Worm (Caenorhabditis elegans) whole organism, L4 larva: Measurements from ENCODE around the gene F21D5.5.
A peak's percentile ranks its signal among the peaks of the same experiment; 100 is the strongest.

Experiments used
- D1046.2 ChIP-seq: fragments of 200-800 bp; sonication (Bioruptor generic); IDR thresholded peaks from 2 replicates; pipeline ENCODE4 v1.3.6; 2022; ENCODE audit warnings: missing genetic modification characterization, missing compliant biosample characterization
- F10B5.3 ChIP-seq: sonication (generic microtip); optimal IDR thresholded peaks from 2 replicates; lab custom pipeline; 2016; ENCODE audit warnings: mild to moderate bottlenecking, missing genetic modification characterization, missing compliant biosample characterization
- R02D3.7 ChIP-seq: fragments of 150-350 bp; sonication (generic microtip); optimal IDR thresholded peaks from 3 replicates; lab custom pipeline; 2014; ENCODE audit warnings: missing biosample characterization, missing genetic modification characterization
- T20F7.1 ChIP-seq: fragments of 200-800 bp; sonication (Bioruptor generic); optimal IDR thresholded peaks from 2 replicates; lab custom pipeline; 2018; ENCODE audit warnings: mild to moderate bottlenecking, missing genetic modification characterization, missing compliant biosample characterization
- T26A8.4 ChIP-seq: fragments of 200-800 bp; sonication (Bioruptor generic); IDR thresholded peaks from 2 replicates; pipeline ENCODE4 v1.3.6; 2022; ENCODE audit warnings: missing genetic modification characterization, missing compliant biosample characterization
- Y48G9A.11 ChIP-seq: fragments of 200-800 bp; sonication (Bioruptor generic); IDR thresholded peaks from 2 replicates; pipeline ENCODE4 v1.3.6; 2022; ENCODE audit warnings: missing genetic modification reagents, missing genetic modification characterization, missing compliant biosample characterization
- ZK337.2 ChIP-seq: fragments of 200-800 bp; sonication (Bioruptor generic); IDR thresholded peaks from 2 replicates; pipeline ENCODE4 v1.3.6; 2022; ENCODE audit warnings: missing genetic modification reagents, missing genetic modification characterization, missing compliant biosample characterization
- aha-1 ChIP-seq: fragments of 150-350 bp; peaks from one replicate; lab custom pipeline; 2014; ENCODE audit warnings: missing biosample characterization, missing genetic modification characterization
- arid-1 ChIP-seq: fragments of 200-800 bp; sonication (Bioruptor generic); conservative IDR thresholded peaks from 2 replicates; pipeline ENCODE4 v1.3.6; 2022; ENCODE audit warnings: missing genetic modification reagents, missing genetic modification characterization, missing compliant biosample characterization
- ceh-20 ChIP-seq: fragments of 200-800 bp; sonication (Bioruptor generic); IDR thresholded peaks from 2 replicates; pipeline ENCODE4 v1.3.6; 2022; ENCODE audit warnings: missing genetic modification reagents, missing genetic modification characterization, missing compliant biosample characterization
- ceh-62 ChIP-seq: sonication (generic microtip); optimal IDR thresholded peaks from 2 replicates; lab custom pipeline; 2017; ENCODE audit warnings: missing biosample characterization, missing genetic modification characterization
- cey-2 ChIP-seq: sonication (generic microtip); optimal IDR thresholded peaks from 3 replicates; lab custom pipeline; 2017; ENCODE audit warnings: missing genetic modification characterization, mild to moderate bottlenecking, missing compliant biosample characterization, antibody characterized with exemption, borderline replicate concordance; ENCODE audit not compliant: insufficient read depth
- daf-16 ChIP-seq, 3 experiments: sonication (generic microtip); optimal IDR thresholded peaks; 2 replicates each; lab custom pipeline; 2016 to 2017; ENCODE audit warnings: missing genetic modification characterization in 3 of 3, missing genetic modification reagents in 3 of 3, mild to moderate bottlenecking in 2 of 3, missing compliant biosample characterization in 2 of 3, missing biosample characterization in 1 of 3, moderate library complexity in 1 of 3
- dmd-6 ChIP-seq: fragments of 200-800 bp; sonication (Bioruptor generic); IDR thresholded peaks from 2 replicates; pipeline ENCODE4 v1.3.6; 2022; ENCODE audit warnings: missing genetic modification reagents, missing genetic modification characterization, missing compliant biosample characterization
- dpl-1 ChIP-seq: fragments of 150-350 bp; optimal IDR thresholded peaks from 2 replicates; lab custom pipeline; 2014; ENCODE audit warnings: missing biosample characterization, missing genetic modification reagents, missing genetic modification characterization
- dve-1 ChIP-seq: sonication (generic microtip); optimal IDR thresholded peaks from 2 replicates; lab custom pipeline; 2017; ENCODE audit warnings: antibody characterized with exemption, mild to moderate bottlenecking, missing genetic modification characterization, missing compliant biosample characterization; ENCODE audit not compliant: insufficient read depth
- hif-1 ChIP-seq, 2 experiments: sonication (generic microtip); optimal IDR thresholded peaks; 2 replicates each; lab custom pipeline; 2016 to 2017; ENCODE audit warnings: missing compliant biosample characterization in 2 of 2, missing genetic modification characterization in 2 of 2, missing genetic modification reagents in 2 of 2, missing genotype in 2 of 2, mild to moderate bottlenecking in 1 of 2
- hlh-11 ChIP-seq: fragments of 200-800 bp; sonication (Bioruptor generic); optimal IDR thresholded peaks from 2 replicates; lab custom pipeline; 2018; ENCODE audit warnings: mild to moderate bottlenecking, missing genetic modification characterization, missing compliant biosample characterization
- hlh-30 ChIP-seq: sonication (generic microtip); optimal IDR thresholded peaks from 2 replicates; lab custom pipeline; 2017; ENCODE audit warnings: antibody characterized with exemption, mild to moderate bottlenecking, missing genetic modification characterization, missing compliant biosample characterization; ENCODE audit not compliant: insufficient read depth
- jun-1 ChIP-seq: fragments of 150-350 bp; optimal IDR thresholded peaks from 2 replicates; lab custom pipeline; 2014; ENCODE audit warnings: missing biosample characterization, missing genetic modification reagents, missing genetic modification characterization
- lin-1 ChIP-seq: fragments of 200-800 bp; sonication (Bioruptor generic); IDR thresholded peaks from 2 replicates; pipeline ENCODE4 v1.3.6; 2022; ENCODE audit warnings: missing genetic modification reagents, missing genetic modification characterization, missing compliant biosample characterization
- lin-29 ChIP-seq: fragments of 200-800 bp; sonication (Bioruptor generic); IDR thresholded peaks from 2 replicates; pipeline ENCODE4 v1.3.6; 2022; ENCODE audit warnings: missing genetic modification reagents, missing genetic modification characterization, missing compliant biosample characterization
- lin-38 ChIP-seq: fragments of 200-800 bp; sonication (Bioruptor generic); IDR thresholded peaks from 2 replicates; pipeline ENCODE4 v1.3.6; 2022; ENCODE audit warnings: missing genetic modification reagents, missing genetic modification characterization, missing compliant biosample characterization
- lsy-2 ChIP-seq, 2 experiments: fragments of 150-350 bp in 1 of 2; sonication (generic microtip) in 1 of 2; optimal IDR thresholded peaks; 2 replicates each; lab custom pipeline; 2014 to 2017; ENCODE audit warnings: missing biosample characterization in 2 of 2, missing genetic modification characterization in 2 of 2
- mes-2 ChIP-seq: sonication (generic microtip); optimal IDR thresholded peaks from 2 replicates; lab custom pipeline; 2016; ENCODE audit warnings: missing genotype, mild to moderate bottlenecking, missing genetic modification characterization, missing compliant biosample characterization; ENCODE audit not compliant: poor library complexity, severe bottlenecking
- nhr-102 ChIP-seq: sonication (generic microtip); optimal IDR thresholded peaks from 2 replicates; lab custom pipeline; 2016; ENCODE audit warnings: mild to moderate bottlenecking, missing genetic modification characterization, moderate library complexity, missing compliant biosample characterization
- nhr-28 ChIP-seq: fragments of 150-350 bp; optimal IDR thresholded peaks from 2 replicates; lab custom pipeline; 2014; ENCODE audit warnings: missing biosample characterization, missing genetic modification characterization
- nhr-76 ChIP-seq: fragments of 150-350 bp; optimal IDR thresholded peaks from 2 replicates; lab custom pipeline; 2014; ENCODE audit warnings: missing biosample characterization, missing genetic modification characterization
- nhr-77 ChIP-seq: fragments of 150-350 bp; optimal IDR thresholded peaks from 2 replicates; lab custom pipeline; 2014; ENCODE audit warnings: missing biosample characterization, missing genetic modification characterization
- pha-4 ChIP-seq, 2 experiments: fragments of 150-350 bp in 1 of 2; fragments of 200-800 bp in 1 of 2; sonication (Bioruptor generic) in 1 of 2; IDR thresholded peaks in 1 of 2; optimal IDR thresholded peaks in 1 of 2; 2 replicates each; pipeline versions ENCODE4 v1.3.6 to Lab custom; 2014 to 2022; ENCODE audit warnings: missing genetic modification characterization in 2 of 2, missing genetic modification reagents in 2 of 2, missing biosample characterization in 1 of 2, missing compliant biosample characterization in 1 of 2
- php-3 ChIP-seq: fragments of 200-800 bp; sonication (Bioruptor generic); IDR thresholded peaks from 2 replicates; pipeline ENCODE4 v1.3.6; 2022; ENCODE audit warnings: missing genetic modification reagents, missing genetic modification characterization, missing compliant biosample characterization
- pqm-1 ChIP-seq: sonication (generic microtip); optimal IDR thresholded peaks from 2 replicates; lab custom pipeline; 2017; ENCODE audit warnings: missing biosample characterization, missing genetic modification characterization
- rbr-2 ChIP-seq: sonication (generic microtip); optimal IDR thresholded peaks from 2 replicates; lab custom pipeline; 2016; ENCODE audit warnings: missing genotype, missing genetic modification characterization, missing compliant biosample characterization
- sdz-12 ChIP-seq: fragments of 200-800 bp; sonication (Bioruptor generic); optimal IDR thresholded peaks from 2 replicates; lab custom pipeline; 2018; ENCODE audit warnings: mild to moderate bottlenecking, missing genetic modification characterization, missing compliant biosample characterization
- tra-1 ChIP-seq: fragments of 200-800 bp; sonication (Bioruptor generic); IDR thresholded peaks from 2 replicates; pipeline ENCODE4 v1.3.6; 2022; ENCODE audit warnings: missing genetic modification reagents, missing genetic modification characterization, missing compliant biosample characterization
- zag-1 ChIP-seq: fragments of 150-350 bp; optimal IDR thresholded peaks from 2 replicates; lab custom pipeline; 2014; ENCODE audit warnings: missing biosample characterization, missing genetic modification characterization
- zip-2 ChIP-seq: fragments of 150-350 bp; optimal IDR thresholded peaks from 2 replicates; lab custom pipeline; 2014; ENCODE audit warnings: missing biosample characterization, missing genetic modification characterization

The F21D5.5 gene

ce11 chrIV:8737787-8738186 is 1.4 kb downstream of the F21D5.5 start, which contains the start of gene F21D5.4:
F21D5.4 (plus strand) TSS chrIV:8738087.
- TF ChIP-seq Y48G9A.11 = no peak
- no peak for TF ChIP-seq jun-1 (tag; lab: Kevin White, UChicago)
- TF ChIP-seq lin-1 (GFP tag; lab: Robert Waterston, UW) = no peak
- no peak for TF ChIP-seq rbr-2 (tag; lab: Kevin White, UChicago)
- no peak for TF ChIP-seq ceh-62 (tag; lab: Kevin White, UChicago)
- TF ChIP-seq zip-2 (tag; lab: Kevin White, UChicago) = no peak

ce11 chrIV:8737354-8737753 is 1.8 kb downstream of the F21D5.5 start:
- TF ChIP-seq nhr-28 (peak; percentile 5), T26A8.4 (no peak), pha-4 (GFP tag; IDR thresholded peaks at IDR 0.05; lab: Robert Waterston, UW) (no peak), pha-4 (tag; optimal IDR thresholded peaks at IDR 0.05; lab: Kevin White, UChicago) (no peak), lsy-2 (tag; optimal IDR thresholded peaks at IDR 0.05; lab: Kevin White, UChicago) (peak in 1 of 2 experiments; percentile 32), mes-2 (tag; lab: Kevin White, UChicago) (peak; percentile 27), nhr-76 (tag; lab: Kevin White, UChicago) (no peak), hlh-30 (tag; lab: Kevin White, UChicago) (peak; percentile 10), sdz-12 (GFP tag; lab: Kevin White, UChicago) (no peak)

ce11 chrIV:8730469-8730868 is 8.7 kb downstream of the F21D5.5 start, which contains the start of gene F21D5.3:
F21D5.3 (plus strand) TSS chrIV:8730815.
- peak; percentile 60 for TF ChIP-seq nhr-28
- peak; percentile 47; the same call in 1 of the 2 replicates for TF ChIP-seq lin-1 (GFP tag; lab: Robert Waterston, UW)
- TF ChIP-seq hif-1 (tag; optimal IDR thresholded peaks at IDR 0.05; lab: Kevin White, UChicago) = peak in 1 of 2 experiments; percentile 42
- TF ChIP-seq php-3 (GFP tag; lab: Robert Waterston, UW) = peak; percentile 79
- TF ChIP-seq dpl-1 (GFP tag; lab: Kevin White, UChicago) = no peak
- peak; percentile 47 for TF ChIP-seq T20F7.1 (GFP tag; lab: Kevin White, UChicago)
- TF ChIP-seq hlh-11 (tag; lab: Kevin White, UChicago) = peak; percentile 47
- TF ChIP-seq ZK337.2 (GFP tag; lab: Robert Waterston, UW) = no peak
- peak; percentile 96 for TF ChIP-seq pqm-1
- peak; percentile 71; the same call in 1 of the 2 replicates for TF ChIP-seq ceh-20
- peak; percentile 68 for TF ChIP-seq dmd-6 (GFP tag; lab: Robert Waterston, UW)
- no peak for TF ChIP-seq zag-1 (tag; lab: Kevin White, UChicago)
- no peak for TF ChIP-seq D1046.2 (GFP tag; lab: Robert Waterston, UW)
- peak; percentile 67 for TF ChIP-seq nhr-77 (tag; lab: Kevin White, UChicago)
- peak; percentile 63 for TF ChIP-seq dve-1 (tag; lab: Kevin White, UChicago)
- TF ChIP-seq lin-29 (GFP tag; lab: Robert Waterston, UW) = no peak
- TF ChIP-seq tra-1 = peak; percentile 60; the same call in 1 of the 2 replicates
- TF ChIP-seq daf-16 (GFP tag; optimal IDR thresholded peaks at IDR 0.05; lab: Kevin White, UChicago) = no peak
- TF ChIP-seq daf-16 (tag; optimal IDR thresholded peaks at IDR 0.05; lab: Kevin White, UChicago) = peak; percentile 67

ce11 chrIV:8729636-8730035 is 9.6 kb downstream of the F21D5.5 start:
- no peak for TF ChIP-seq arid-1
- peak; percentile 40 for TF ChIP-seq nhr-28
- TF ChIP-seq hif-1 (tag; optimal IDR thresholded peaks at IDR 0.05; lab: Kevin White, UChicago) = peak in 1 of 2 experiments; percentile 21
- TF ChIP-seq hlh-30 (tag; lab: Kevin White, UChicago) = peak; percentile 20
- TF ChIP-seq hlh-11 (tag; lab: Kevin White, UChicago) = peak; percentile 60
- peak; percentile 71 for TF ChIP-seq pqm-1
- TF ChIP-seq cey-2 = no peak
- TF ChIP-seq R02D3.7 (tag; lab: Kevin White, UChicago) = no peak
- TF ChIP-seq aha-1 (tag; lab: Kevin White, UChicago) = peak; percentile 33
- peak; percentile 53; the same call in 1 of the 2 replicates for TF ChIP-seq tra-1
- peak; percentile 22; the same call in 1 of the 2 replicates for TF ChIP-seq php-3 (GFP tag; lab: Robert Waterston, UW)
- peak; percentile 83 for TF ChIP-seq dmd-6 (GFP tag; lab: Robert Waterston, UW)
- TF ChIP-seq nhr-102 (tag; lab: Kevin White, UChicago) = peak; percentile 6
- no peak for TF ChIP-seq lin-38 (GFP tag; lab: Robert Waterston, UW)
- no peak for TF ChIP-seq F10B5.3 (tag; lab: Kevin White, UChicago)
- TF ChIP-seq dve-1 (tag; lab: Kevin White, UChicago) = peak; percentile 53
- TF ChIP-seq daf-16 (GFP tag; optimal IDR thresholded peaks at IDR 0.05; lab: Kevin White, UChicago) = no peak
- peak; percentile 63 for TF ChIP-seq daf-16 (tag; optimal IDR thresholded peaks at IDR 0.05; lab: Kevin White, UChicago)
